Worm (Caenorhabditis elegans) whole organism, late embryonic: ENCODE results near the gene srw-3.

Source experiments
- C08G9.2 ChIP-seq: sonication (generic microtip); optimal IDR thresholded peaks from 2 replicates; lab custom pipeline; 2016; ENCODE audit warnings: mild to moderate bottlenecking, missing genetic modification characterization, moderate library complexity, missing compliant biosample characterization
- K02D7.2 ChIP-seq: sonication (generic microtip); optimal IDR thresholded peaks from 2 replicates; lab custom pipeline; 2017; ENCODE audit warnings: mild to moderate bottlenecking, missing genetic modification characterization, missing compliant biosample characterization
- K09A11.1 ChIP-seq: sonication (generic microtip); optimal IDR thresholded peaks from 2 replicates; lab custom pipeline; 2017; ENCODE audit warnings: antibody characterized with exemption, mild to moderate bottlenecking, missing genetic modification characterization, missing compliant biosample characterization; ENCODE audit not compliant: insufficient read depth
- T23F11.4 ChIP-seq: fragments of 200-800 bp; sonication (Bioruptor generic); optimal IDR thresholded peaks from 2 replicates; lab custom pipeline; 2018; ENCODE audit warnings: mild to moderate bottlenecking, missing genetic modification characterization, missing compliant biosample characterization
- ahr-1 ChIP-seq: sonication (generic microtip); optimal IDR thresholded peaks from 2 replicates; lab custom pipeline; 2016; ENCODE audit warnings: missing genetic modification characterization, missing compliant biosample characterization
- ama-1 ChIP-seq: fragments of 150-350 bp; optimal IDR thresholded peaks from 2 replicates; lab custom pipeline; 2014
- ceh-14 ChIP-seq: sonication (generic microtip); optimal IDR thresholded peaks from 2 replicates; lab custom pipeline; 2016; ENCODE audit warnings: missing genotype, missing genetic modification characterization, missing compliant biosample characterization
- ceh-2 ChIP-seq: sonication (generic microtip); optimal IDR thresholded peaks from 2 replicates; lab custom pipeline; 2016; ENCODE audit warnings: missing genotype, missing genetic modification characterization, missing compliant biosample characterization
- ceh-30 ChIP-seq: fragments of 150-350 bp; optimal IDR thresholded peaks from 2 replicates; lab custom pipeline; 2014; ENCODE audit warnings: missing biosample characterization, missing genetic modification characterization
- ceh-31 ChIP-seq: sonication (generic microtip); optimal IDR thresholded peaks from 2 replicates; lab custom pipeline; 2016; ENCODE audit warnings: missing genetic modification characterization, missing compliant biosample characterization
- ceh-34 ChIP-seq: sonication (generic microtip); optimal IDR thresholded peaks from 2 replicates; lab custom pipeline; 2016; ENCODE audit warnings: mild to moderate bottlenecking, missing genetic modification characterization, missing compliant biosample characterization
- ceh-48 ChIP-seq: sonication (generic microtip); optimal IDR thresholded peaks from 2 replicates; lab custom pipeline; 2016; ENCODE audit warnings: missing genetic modification characterization, inconsistent platforms, missing compliant biosample characterization
- ceh-6 ChIP-seq: fragments of 200-800 bp; sonication (Bioruptor generic); optimal IDR thresholded peaks from 2 replicates; lab custom pipeline; 2018; ENCODE audit warnings: mild to moderate bottlenecking, missing genetic modification characterization, missing compliant biosample characterization
- ceh-9 ChIP-seq: sonication (generic microtip); optimal IDR thresholded peaks from 2 replicates; lab custom pipeline; 2016; ENCODE audit warnings: mild to moderate bottlenecking, missing genetic modification characterization, inconsistent platforms, missing compliant biosample characterization
- dmd-4 ChIP-seq: sonication (generic microtip); optimal IDR thresholded peaks from 2 replicates; lab custom pipeline; 2016; ENCODE audit warnings: borderline replicate concordance, missing genetic modification characterization, missing compliant biosample characterization
- dve-1 ChIP-seq: sonication (generic microtip); optimal IDR thresholded peaks from 2 replicates; lab custom pipeline; 2017; ENCODE audit warnings: antibody characterized with exemption, mild to moderate bottlenecking, missing genetic modification characterization, missing compliant biosample characterization
- elt-2 ChIP-seq: sonication (generic microtip); optimal IDR thresholded peaks from 2 replicates; lab custom pipeline; 2016; ENCODE audit warnings: missing genetic modification reagents, missing genetic modification characterization, missing compliant biosample characterization
- ets-4 ChIP-seq: sonication (generic microtip); optimal IDR thresholded peaks from 2 replicates; lab custom pipeline; 2016; ENCODE audit warnings: missing genetic modification characterization, missing compliant biosample characterization
- eyg-1 ChIP-seq: sonication (generic microtip); optimal IDR thresholded peaks from 2 replicates; lab custom pipeline; 2016; ENCODE audit warnings: missing genotype, missing genetic modification characterization, missing compliant biosample characterization
- fax-1 ChIP-seq: sonication (generic microtip); optimal IDR thresholded peaks from 2 replicates; lab custom pipeline; 2016; ENCODE audit warnings: missing genotype, missing genetic modification characterization, missing compliant biosample characterization
- hlh-13 ChIP-seq: fragments of 200-800 bp; sonication (Bioruptor generic); optimal IDR thresholded peaks from 2 replicates; lab custom pipeline; 2018; ENCODE audit warnings: mild to moderate bottlenecking, missing genetic modification characterization, missing compliant biosample characterization
- hlh-15 ChIP-seq: sonication (generic microtip); optimal IDR thresholded peaks from 2 replicates; lab custom pipeline; 2016; ENCODE audit warnings: missing genetic modification characterization, missing compliant biosample characterization
- hlh-30 ChIP-seq: sonication (generic microtip); optimal IDR thresholded peaks from 2 replicates; lab custom pipeline; 2017; ENCODE audit warnings: antibody characterized with exemption, missing genetic modification characterization, missing compliant biosample characterization; ENCODE audit not compliant: insufficient read depth
- hlh-6 ChIP-seq: sonication (generic microtip); optimal IDR thresholded peaks from 2 replicates; lab custom pipeline; 2016; ENCODE audit warnings: missing genotype, missing genetic modification characterization, missing compliant biosample characterization
- lim-6 ChIP-seq: sonication (generic microtip); optimal IDR thresholded peaks from 2 replicates; lab custom pipeline; 2016; ENCODE audit warnings: missing genetic modification characterization, missing compliant biosample characterization
- madf-2 ChIP-seq: sonication (generic microtip); optimal IDR thresholded peaks from 2 replicates; lab custom pipeline; 2017; ENCODE audit warnings: missing genetic modification characterization, missing compliant biosample characterization
- mec-3 ChIP-seq: sonication (generic microtip); optimal IDR thresholded peaks from 2 replicates; lab custom pipeline; 2016; ENCODE audit warnings: borderline replicate concordance, missing genetic modification characterization, missing compliant biosample characterization
- nhr-11 ChIP-seq: fragments of 150-350 bp; optimal IDR thresholded peaks from 2 replicates; lab custom pipeline; 2014; ENCODE audit warnings: missing biosample characterization, missing genetic modification characterization
- nhr-232 ChIP-seq: sonication (generic microtip); optimal IDR thresholded peaks from 2 replicates; lab custom pipeline; 2016; ENCODE audit warnings: missing genetic modification characterization, missing compliant biosample characterization
- pha-4 ChIP-seq: fragments of 150-350 bp; optimal IDR thresholded peaks from 2 replicates; lab custom pipeline; 2018; ENCODE audit warnings: missing biosample characterization, missing genetic modification reagents, missing genetic modification characterization
- pqm-1 ChIP-seq: sonication (generic microtip); optimal IDR thresholded peaks from 2 replicates; lab custom pipeline; 2016; ENCODE audit warnings: missing genetic modification characterization, missing compliant biosample characterization
- pros-1 ChIP-seq: fragments of 150-350 bp; optimal IDR thresholded peaks from 2 replicates; lab custom pipeline; 2014; ENCODE audit warnings: missing biosample characterization, missing genetic modification reagents, missing genetic modification characterization
- ref-2 ChIP-seq: sonication (generic microtip); optimal IDR thresholded peaks from 2 replicates; lab custom pipeline; 2016; ENCODE audit warnings: missing genetic modification characterization, missing compliant biosample characterization
- sdc-2 ChIP-seq: sonication (generic microtip); optimal IDR thresholded peaks from 2 replicates; lab custom pipeline; 2016; ENCODE audit warnings: missing genotype, missing genetic modification characterization, missing compliant biosample characterization
- sox-4 ChIP-seq: sonication (generic microtip); optimal IDR thresholded peaks from 2 replicates; lab custom pipeline; 2017; ENCODE audit warnings: mild to moderate bottlenecking, missing genetic modification characterization, inconsistent platforms, missing compliant biosample characterization
- syd-9 ChIP-seq: sonication (generic microtip); optimal IDR thresholded peaks from 2 replicates; lab custom pipeline; 2016; ENCODE audit warnings: mild to moderate bottlenecking, missing genetic modification characterization, moderate library complexity, missing compliant biosample characterization
- tbx-2 ChIP-seq: sonication (generic microtip); optimal IDR thresholded peaks from 2 replicates; lab custom pipeline; 2016; ENCODE audit warnings: missing genetic modification characterization, missing compliant biosample characterization
- ttx-3 ChIP-seq: sonication (generic microtip); optimal IDR thresholded peaks from 2 replicates; lab custom pipeline; 2016; ENCODE audit warnings: missing genetic modification reagents, missing genetic modification characterization, missing compliant biosample characterization
- unc-3 ChIP-seq, 2 experiments: fragments of 200-800 bp in 1 of 2; sonication (Bioruptor generic) in 1 of 2; sonication (generic microtip) in 1 of 2; conservative IDR thresholded peaks in 1 of 2; optimal IDR thresholded peaks in 1 of 2; 2 replicates each; pipeline versions ENCODE4 v1.3.6 to Lab custom; 2016 to 2022; ENCODE audit warnings: missing compliant biosample characterization in 2 of 2, missing genetic modification characterization in 2 of 2, missing genetic modification reagents in 1 of 2
- unc-42 ChIP-seq: sonication (generic microtip); optimal IDR thresholded peaks from 2 replicates; lab custom pipeline; 2016; ENCODE audit warnings: missing genotype, missing genetic modification characterization, missing compliant biosample characterization
- unc-55 ChIP-seq: sonication (generic microtip); optimal IDR thresholded peaks from 2 replicates; lab custom pipeline; 2017; ENCODE audit warnings: missing biosample characterization, missing genetic modification reagents, missing genetic modification characterization
- zip-5 ChIP-seq: sonication (generic microtip); optimal IDR thresholded peaks from 2 replicates; lab custom pipeline; 2016; ENCODE audit warnings: missing genetic modification characterization, missing compliant biosample characterization

srw-3 gene

DNA sequence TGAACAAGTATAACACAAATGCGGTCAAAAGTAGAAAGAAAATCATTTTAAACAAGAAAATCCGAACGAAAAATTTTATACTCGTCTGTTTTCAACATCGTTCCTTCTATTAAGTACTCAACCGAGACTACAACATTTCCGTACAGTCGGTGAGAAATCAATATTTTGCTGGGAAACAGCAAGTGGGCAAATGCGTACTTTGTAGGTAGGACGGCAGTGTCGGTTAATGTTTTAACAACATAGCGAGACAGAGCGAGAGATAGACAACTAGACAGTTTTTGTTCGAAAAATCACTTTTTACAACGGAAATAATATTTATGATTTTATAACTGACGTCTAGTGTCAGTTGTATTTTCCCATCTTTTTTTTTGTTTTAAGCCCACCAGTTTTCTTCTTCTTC is 24.0 kb upstream of the srw-3 start, which contains the start of gene cyp-33A1:
Gene cyp-33A1 (minus strand): TSS at position 72 of the 400 bp plus-strand sequence.
- TF ChIP-seq sdc-2 (tag; lab: Kevin White, UChicago) (no peak), pqm-1 (tag; lab: Kevin White, UChicago) (no peak), unc-42 (tag; lab: Kevin White, UChicago) (no peak), fax-1 (no peak), ets-4 (tag; lab: Kevin White, UChicago) (no peak), elt-2 (no peak), ceh-48 (tag; lab: Kevin White, UChicago) (no peak), unc-55 (GFP tag; lab: Kevin White, UChicago) (no peak), hlh-15 (tag; lab: Kevin White, UChicago) (no peak)
- TF ChIP-seq, all 69 proteins: peak for 0

- TF ChIP-seq ceh-2 (tag; lab: Kevin White, UChicago) (no peak), pros-1 (tag; lab: Kevin White, UChicago) (no peak), zip-5 (tag; lab: Kevin White, UChicago) (no peak), ref-2 (tag; lab: Kevin White, UChicago) (no peak), ama-1 (lab: Kevin White, UChicago) (no peak), K09A11.1 (no peak), madf-2 (tag; lab: Kevin White, UChicago) (no peak), dve-1 (tag; lab: Kevin White, UChicago) (no peak), ceh-9 (tag; lab: Kevin White, UChicago) (no peak), hlh-15 (tag; lab: Kevin White, UChicago) (no peak), dmd-4 (tag; lab: Kevin White, UChicago) (no peak), nhr-11 (tag; lab: Kevin White, UChicago) (no peak), hlh-30 (no peak)
Observed at ce11 chrV:7683907-7684655, 21.3 kb upstream of the srw-3 start, which contains the start of gene sre-11. Gene sre-11, minus strand, starts transcription at chrV:7683957.

DNA sequence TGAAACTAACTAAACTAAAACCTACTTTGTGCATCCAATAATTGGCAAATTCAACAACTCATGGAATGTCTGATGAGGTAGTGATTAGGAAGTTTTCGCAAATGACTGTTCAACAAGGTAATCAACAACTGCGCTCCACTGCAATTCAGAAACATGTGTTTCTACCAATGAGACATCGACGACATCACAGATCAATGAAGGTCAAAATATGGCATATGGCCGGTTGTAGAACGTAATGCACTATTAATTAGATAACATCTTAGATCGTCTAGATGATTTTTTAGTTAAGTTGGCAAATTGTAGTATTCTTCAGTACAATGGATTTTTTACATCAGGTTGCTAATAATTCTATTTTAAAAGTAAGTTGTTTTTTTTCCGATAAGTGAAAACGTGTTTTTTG is 19.2 kb upstream of the srw-3 start, which contains the start of the genes nhr-94 and nhr-152:
Gene nhr-94 (minus strand): TSS at position 147 of the 400 bp plus-strand sequence.
Gene nhr-152 (plus strand): TSS at position 162 of the 400 bp plus-strand sequence.
- TF ChIP-seq dmd-4 (tag; lab: Kevin White, UChicago) = no peak
- no peak for TF ChIP-seq eyg-1 (tag; lab: Kevin White, UChicago)
- TF ChIP-seq pha-4 (tag; lab: Kevin White, UChicago) = no peak
- TF ChIP-seq syd-9 (tag; lab: Kevin White, UChicago) = no peak
- TF ChIP-seq ceh-14 (tag; lab: Kevin White, UChicago) = no peak
- no peak for TF ChIP-seq unc-42 (tag; lab: Kevin White, UChicago)
- TF ChIP-seq zip-5 (tag; lab: Kevin White, UChicago) = no peak
- TF ChIP-seq ahr-1 = no peak
- no peak for TF ChIP-seq ceh-30 (tag; lab: Kevin White, UChicago)
- TF ChIP-seq K09A11.1 = no peak
- no peak for TF ChIP-seq C08G9.2 (tag; lab: Kevin White, UChicago)
- TF ChIP-seq ceh-6 (GFP tag; lab: Kevin White, UChicago) = no peak
- TF ChIP-seq hlh-13 (GFP tag; lab: Kevin White, UChicago) = no peak
- no peak for TF ChIP-seq pqm-1 (tag; lab: Kevin White, UChicago)

DNA sequence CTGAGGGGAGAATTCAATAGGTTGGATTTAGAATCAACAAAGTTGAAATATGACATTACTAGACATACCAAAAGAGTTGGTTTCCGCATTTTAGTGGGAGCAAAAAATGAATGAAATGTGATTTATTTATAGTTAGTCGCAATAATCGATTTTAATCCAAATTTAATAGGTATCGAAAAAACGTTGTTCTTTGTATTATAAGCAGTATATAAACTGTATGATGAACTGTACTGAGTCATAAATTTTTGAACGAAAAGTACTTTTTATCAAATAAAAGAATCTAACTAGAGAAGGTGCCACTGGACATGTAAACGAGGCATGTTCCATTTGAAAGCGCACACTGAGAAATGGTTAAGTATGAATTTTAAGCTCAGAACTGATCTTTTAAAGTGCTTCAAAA is 15.5 kb upstream of the srw-3 start, which contains the start of gene C12D5.9:
Gene C12D5.9 (minus strand): TSS at position 101 of the 400 bp plus-strand sequence.
- TF ChIP-seq sox-4 (tag; lab: Kevin White, UChicago) = no peak
- TF ChIP-seq ceh-9 (tag; lab: Kevin White, UChicago) = no peak
- no peak for TF ChIP-seq mec-3
- TF ChIP-seq tbx-2 = no peak
- no peak for TF ChIP-seq hlh-6 (tag; lab: Kevin White, UChicago)
- TF ChIP-seq dve-1 (tag; lab: Kevin White, UChicago) = no peak
- TF ChIP-seq ceh-34 (tag; lab: Kevin White, UChicago) = no peak
- no peak for TF ChIP-seq nhr-232 (tag; lab: Kevin White, UChicago)
- TF ChIP-seq lim-6 (tag; lab: Kevin White, UChicago) = no peak
- TF ChIP-seq ref-2 (tag; lab: Kevin White, UChicago) = no peak
- TF ChIP-seq unc-3 (GFP tag; conservative IDR thresholded peaks at IDR 0.05; lab: Robert Waterston, UW) = no peak
- TF ChIP-seq unc-3 (tag; optimal IDR thresholded peaks at IDR 0.05; lab: Kevin White, UChicago) = no peak
- no peak for TF ChIP-seq zip-5 (tag; lab: Kevin White, UChicago)
- no peak for TF ChIP-seq eyg-1 (tag; lab: Kevin White, UChicago)
- TF ChIP-seq ceh-31 (tag; lab: Kevin White, UChicago) = no peak
- TF ChIP-seq K02D7.2 = no peak
- no peak for TF ChIP-seq dmd-4 (tag; lab: Kevin White, UChicago)
- TF ChIP-seq T23F11.4 = no peak
- no peak for TF ChIP-seq syd-9 (tag; lab: Kevin White, UChicago)
- TF ChIP-seq ttx-3 (tag; lab: Kevin White, UChicago) = no peak
